Worm (Caenorhabditis elegans) whole organism, L1 larva: ENCODE results near the gene col-156.

Experiments used
- C04F5.9 ChIP-seq: sonication (generic microtip); optimal IDR thresholded peaks from 2 replicates; lab custom pipeline; 2016; ENCODE audit warnings: missing genetic modification characterization, missing compliant biosample characterization
- C16A3.4 ChIP-seq: fragments of 150-350 bp; optimal IDR thresholded peaks from 2 replicates; lab custom pipeline; 2014; ENCODE audit warnings: missing biosample characterization, missing genetic modification characterization
- Y116A8C.19 ChIP-seq: sonication (generic microtip); optimal IDR thresholded peaks from 2 replicates; lab custom pipeline; 2016; ENCODE audit warnings: missing compliant biosample characterization, missing genetic modification characterization, borderline replicate concordance
- aly-2 ChIP-seq: fragments of 150-350 bp; optimal IDR thresholded peaks from 2 replicates; lab custom pipeline; 2014; ENCODE audit warnings: missing biosample characterization, missing genetic modification characterization
- ama-1 ChIP-seq: fragments of 150-350 bp; optimal IDR thresholded peaks from 2 replicates; lab custom pipeline; 2014
- ceh-63 ChIP-seq: fragments of 200-800 bp; sonication (Bioruptor generic); optimal IDR thresholded peaks from 2 replicates; lab custom pipeline; 2018; ENCODE audit warnings: mild to moderate bottlenecking, missing genetic modification characterization, missing compliant biosample characterization
- ceh-82 ChIP-seq, 3 experiments: fragments of 150-350 bp in 1 of 3; sonication (generic microtip) in 2 of 3; optimal IDR thresholded peaks; 2 replicates each; lab custom pipeline; 2014 to 2017; ENCODE audit warnings: missing biosample characterization in 3 of 3, missing genetic modification characterization in 3 of 3
- ceh-88 ChIP-seq: fragments of 200-800 bp; sonication (Bioruptor generic); IDR thresholded peaks from 2 replicates; pipeline ENCODE4 v1.3.6; 2022; ENCODE audit warnings: missing genetic modification characterization, missing compliant biosample characterization
- ceh-90 ChIP-seq: sonication (generic microtip); optimal IDR thresholded peaks from 2 replicates; lab custom pipeline; 2016; ENCODE audit warnings: missing genetic modification characterization, missing compliant biosample characterization
- ces-1 ChIP-seq: fragments of 150-350 bp; optimal IDR thresholded peaks from 2 replicates; lab custom pipeline; 2014; ENCODE audit warnings: missing biosample characterization, missing genetic modification reagents, missing genetic modification characterization
- dpl-1 ChIP-seq, 3 experiments: fragments of 150-350 bp in 2 of 3; sonication (generic microtip) in 1 of 3; optimal IDR thresholded peaks; 2 replicates each; lab custom pipeline; 2014 to 2017; ENCODE audit warnings: missing biosample characterization in 3 of 3, missing genetic modification characterization in 3 of 3, missing genetic modification reagents in 3 of 3
- efl-1 ChIP-seq, 4 experiments: fragments of 150-350 bp; optimal IDR thresholded peaks in 3 of 4; peaks in 1 of 4; 1 replicate in 1 of 4; 2 replicates in 3 of 4; lab custom pipeline; 2014; ENCODE audit warnings: missing biosample characterization in 2 of 4, missing genetic modification characterization in 2 of 4, missing genetic modification reagents in 2 of 4
- ets-5 ChIP-seq: fragments of 200-800 bp; sonication (Bioruptor generic); IDR thresholded peaks from 2 replicates; pipeline ENCODE4 v1.3.6; 2022; ENCODE audit warnings: missing genetic modification characterization, missing compliant biosample characterization
- fkh-10 ChIP-seq: sonication (generic microtip); optimal IDR thresholded peaks from 2 replicates; lab custom pipeline; 2017; ENCODE audit warnings: missing biosample characterization, missing genetic modification reagents, missing genetic modification characterization
- fkh-4 ChIP-seq: sonication (generic microtip); optimal IDR thresholded peaks from 2 replicates; lab custom pipeline; 2016; ENCODE audit warnings: missing compliant biosample characterization, missing genetic modification characterization, borderline replicate concordance
- fos-1 ChIP-seq: fragments of 150-350 bp; optimal IDR thresholded peaks from 2 replicates; lab custom pipeline; 2014; ENCODE audit warnings: missing biosample characterization, missing genetic modification characterization
- hlh-17 ChIP-seq: fragments of 200-800 bp; sonication (Bioruptor generic); optimal IDR thresholded peaks from 2 replicates; lab custom pipeline; 2018; ENCODE audit warnings: missing genetic modification characterization, mild to moderate bottlenecking, missing compliant biosample characterization, moderate library complexity, borderline replicate concordance
- isw-1 ChIP-seq: fragments of 200-800 bp; sonication (Bioruptor generic); IDR thresholded peaks from 2 replicates; pipeline ENCODE4 v1.3.6; 2022; ENCODE audit warnings: missing genetic modification characterization, missing compliant biosample characterization
- lin-14 ChIP-seq: fragments of 200-800 bp; sonication (Bioruptor generic); optimal IDR thresholded peaks from 2 replicates; lab custom pipeline; 2018; ENCODE audit warnings: mild to moderate bottlenecking, missing genetic modification characterization, moderate library complexity, missing compliant biosample characterization
- lin-35 ChIP-seq, 2 experiments: fragments of 150-350 bp; optimal IDR thresholded peaks; 2 replicates each; lab custom pipeline; 2014; ENCODE audit warnings: missing biosample characterization in 2 of 2, missing genetic modification characterization in 2 of 2, missing genetic modification reagents in 2 of 2
- mdl-1 ChIP-seq, 2 experiments: fragments of 150-350 bp; optimal IDR thresholded peaks; 2 replicates each; lab custom pipeline; 2014 to 2017; ENCODE audit warnings: missing biosample characterization in 2 of 2, missing genetic modification characterization in 2 of 2, inconsistent platforms in 1 of 2
- mef-2 ChIP-seq: fragments of 150-350 bp; optimal IDR thresholded peaks from 2 replicates; lab custom pipeline; 2014; ENCODE audit warnings: missing biosample characterization, missing genetic modification characterization
- nhr-11 ChIP-seq: fragments of 150-350 bp; optimal IDR thresholded peaks from 2 replicates; lab custom pipeline; 2014; ENCODE audit warnings: missing biosample characterization, missing genetic modification characterization
- nhr-12 ChIP-seq: sonication (generic microtip); optimal IDR thresholded peaks from 2 replicates; lab custom pipeline; 2017; ENCODE audit warnings: missing biosample characterization, missing genetic modification characterization
- nhr-237 ChIP-seq: fragments of 150-350 bp; optimal IDR thresholded peaks from 2 replicates; lab custom pipeline; 2014; ENCODE audit warnings: missing biosample characterization, missing genetic modification characterization
- nhr-47 ChIP-seq: sonication (generic microtip); optimal IDR thresholded peaks from 2 replicates; lab custom pipeline; 2016; ENCODE audit warnings: mild to moderate bottlenecking, missing genetic modification characterization, moderate library complexity, missing compliant biosample characterization
- nhr-71 ChIP-seq: sonication (generic microtip); optimal IDR thresholded peaks from 2 replicates; lab custom pipeline; 2016; ENCODE audit warnings: mild to moderate bottlenecking, missing genetic modification characterization, moderate library complexity, missing compliant biosample characterization
- nhr-76 ChIP-seq: sonication (generic microtip); optimal IDR thresholded peaks from 2 replicates; lab custom pipeline; 2017; ENCODE audit warnings: missing biosample characterization, missing genetic modification characterization
- nhr-90 ChIP-seq: sonication (generic microtip); optimal IDR thresholded peaks from 2 replicates; lab custom pipeline; 2016; ENCODE audit warnings: mild to moderate bottlenecking, missing genetic modification characterization, missing compliant biosample characterization; ENCODE audit not compliant: poor library complexity
- pax-3 ChIP-seq: fragments of 200-800 bp; sonication (Bioruptor generic); optimal IDR thresholded peaks from 2 replicates; lab custom pipeline; 2018; ENCODE audit warnings: mild to moderate bottlenecking, missing genetic modification characterization, moderate library complexity, missing compliant biosample characterization
- snpc-4 ChIP-seq: fragments of 150-350 bp; optimal IDR thresholded peaks from 2 replicates; lab custom pipeline; 2014; ENCODE audit warnings: missing biosample characterization, missing genetic modification characterization
- snu-23 ChIP-seq: sonication (generic microtip); optimal IDR thresholded peaks from 2 replicates; lab custom pipeline; 2016; ENCODE audit warnings: missing genetic modification characterization, missing compliant biosample characterization
- sptf-1 ChIP-seq: fragments of 150-350 bp; optimal IDR thresholded peaks from 2 replicates; lab custom pipeline; 2014; ENCODE audit warnings: missing biosample characterization, missing genetic modification characterization
- sup-37 ChIP-seq: fragments of 200-800 bp; sonication (Bioruptor generic); optimal IDR thresholded peaks from 2 replicates; lab custom pipeline; 2018; ENCODE audit warnings: mild to moderate bottlenecking, missing genetic modification characterization, missing compliant biosample characterization
- tlp-1 ChIP-seq: fragments of 150-350 bp; optimal IDR thresholded peaks from 2 replicates; lab custom pipeline; 2014; ENCODE audit warnings: missing biosample characterization, missing genetic modification characterization
- unc-130 ChIP-seq: fragments of 150-350 bp; optimal IDR thresholded peaks from 2 replicates; lab custom pipeline; 2017; ENCODE audit warnings: missing biosample characterization, missing genetic modification characterization, inconsistent platforms
- unc-30 ChIP-seq: sonication (generic microtip); optimal IDR thresholded peaks from 2 replicates; lab custom pipeline; 2017; ENCODE audit warnings: missing biosample characterization, missing genetic modification characterization
- unc-98 ChIP-seq: fragments of 200-800 bp; sonication (Bioruptor generic); IDR thresholded peaks from 2 replicates; pipeline ENCODE4 v1.3.6; 2022; ENCODE audit warnings: missing genetic modification characterization, missing compliant biosample characterization
- zag-1 ChIP-seq: fragments of 150-350 bp; optimal IDR thresholded peaks from 2 replicates; lab custom pipeline; 2014; ENCODE audit warnings: missing biosample characterization, missing genetic modification characterization
- zip-4 ChIP-seq: fragments of 200-800 bp; sonication (Bioruptor generic); optimal IDR thresholded peaks from 2 replicates; lab custom pipeline; 2018; ENCODE audit warnings: mild to moderate bottlenecking, missing genetic modification characterization, moderate library complexity, missing compliant biosample characterization
- ztf-11 ChIP-seq, 2 experiments: sonication (generic microtip); optimal IDR thresholded peaks; 2 replicates each; lab custom pipeline; 2016 to 2017; ENCODE audit warnings: missing genetic modification characterization in 2 of 2, missing biosample characterization in 1 of 2, missing compliant biosample characterization in 1 of 2

The col-156 gene

ce11 chrV:11439202-11439601 is 11.0 kb downstream of the col-156 start:
- TF ChIP-seq unc-30 (tag; lab: Kevin White, UChicago) (no peak), snpc-4 (tag; lab: Kevin White, UChicago) (no peak), C04F5.9 (tag; lab: Kevin White, UChicago) (no peak), fkh-4 (tag; lab: Kevin White, UChicago) (no peak), nhr-90 (tag; lab: Kevin White, UChicago) (no peak), ceh-82 (tag; optimal IDR thresholded peaks at IDR 0.05; lab: Kevin White, UChicago) (no peak), tlp-1 (tag; lab: Kevin White, UChicago) (no peak), ets-5 (no peak), aly-2 (tag; lab: Kevin White, UChicago) (no peak), snu-23 (GFP tag; lab: Kevin White, UChicago) (no peak), C16A3.4 (tag; lab: Kevin White, UChicago) (no peak), nhr-47 (tag; lab: Kevin White, UChicago) (no peak), ceh-90 (no peak)

- TF ChIP-seq Y116A8C.19, result no peak
- no peak for TF ChIP-seq sup-37
- TF ChIP-seq nhr-11, result no peak
- TF ChIP-seq ceh-63 (GFP tag; lab: Kevin White, UChicago), result no peak
- no peak for TF ChIP-seq mdl-1 (tag; optimal IDR thresholded peaks at IDR 0.05; lab: Kevin White, UChicago)
- no peak for TF ChIP-seq pax-3 (tag; lab: Kevin White, UChicago)
- no peak for TF ChIP-seq ztf-11 (tag; optimal IDR thresholded peaks at IDR 0.05; lab: Kevin White, UChicago)
- no peak for TF ChIP-seq nhr-71
- TF ChIP-seq nhr-237 (tag; lab: Kevin White, UChicago), result no peak
- TF ChIP-seq unc-130 (tag; lab: Kevin White, UChicago), result no peak
- TF ChIP-seq mef-2, result no peak
- no peak for TF ChIP-seq nhr-12 (tag; lab: Kevin White, UChicago)
- no peak for TF ChIP-seq efl-1 (optimal IDR thresholded peaks at IDR 0.05; lab: Kevin White, UChicago)
- TF ChIP-seq efl-1 (GFP tag; optimal IDR thresholded peaks at IDR 0.05 in 1 of 2; lab: Kevin White, UChicago), result no peak
- TF ChIP-seq C04F5.9 (tag; lab: Kevin White, UChicago), result no peak
- TF ChIP-seq nhr-76 (tag; lab: Kevin White, UChicago), result no peak
- TF ChIP-seq isw-1 (GFP tag; lab: Robert Waterston, UW), result no peak
- TF ChIP-seq dpl-1 (GFP tag; optimal IDR thresholded peaks at IDR 0.05; lab: Kevin White, UChicago), result no peak
- no peak for TF ChIP-seq lin-35 (GFP tag; optimal IDR thresholded peaks at IDR 0.05; lab: Kevin White, UChicago)
- TF ChIP-seq ama-1 (lab: Kevin White, UChicago), result no peak
Observed at ce11 chrV:11438464-11438863, 11.7 kb downstream of the col-156 start, which contains the start of gene dmsr-1. TSS of gene dmsr-1 (plus strand) at chrV:11438764.

ce11 chrV:11436407-11436806 is 13.8 kb downstream of the col-156 start:
- TF ChIP-seq lin-14 (peak; percentile 33), fos-1 (tag; lab: Kevin White, UChicago) (no peak)

ce11 chrV:11435242-11435641 is 14.9 kb downstream of the col-156 start:
- TF ChIP-seq ama-1 (lab: Kevin White, UChicago) (no peak), ces-1 (GFP tag; lab: Kevin White, UChicago) (no peak), ceh-88 (no peak), fkh-10 (GFP tag; lab: Kevin White, UChicago) (no peak), zip-4 (no peak), zag-1 (tag; lab: Kevin White, UChicago) (no peak), nhr-76 (tag; lab: Kevin White, UChicago) (no peak), Y116A8C.19 (no peak), C16A3.4 (tag; lab: Kevin White, UChicago) (no peak), isw-1 (GFP tag; lab: Robert Waterston, UW) (no peak), unc-98 (GFP tag; lab: Robert Waterston, UW) (no peak), hlh-17 (GFP tag; lab: Kevin White, UChicago) (no peak), sptf-1 (no peak)
